Worm (Caenorhabditis elegans) whole organism, early embryonic: ENCODE data around the gene anoh-1.

Source experiments
- B0310.2 ChIP-seq: sonication (generic microtip); optimal IDR thresholded peaks from 2 replicates; lab custom pipeline; 2016; ENCODE audit warnings: mild to moderate bottlenecking, missing genetic modification characterization, missing compliant biosample characterization
- F13C5.2 ChIP-seq: sonication (generic microtip); optimal IDR thresholded peaks from 2 replicates; lab custom pipeline; 2017; ENCODE audit warnings: mild to moderate bottlenecking, missing genetic modification characterization, inconsistent platforms, missing compliant biosample characterization
- aly-1 ChIP-seq: sonication (generic microtip); optimal IDR thresholded peaks from 2 replicates; lab custom pipeline; 2016; ENCODE audit warnings: missing genetic modification characterization, missing compliant biosample characterization
- ama-1 ChIP-seq: fragments of 150-350 bp; optimal IDR thresholded peaks from 2 replicates; lab custom pipeline; 2014
- ceh-13 ChIP-seq: fragments of 200-800 bp; sonication (Bioruptor generic); optimal IDR thresholded peaks from 2 replicates; lab custom pipeline; 2018; ENCODE audit warnings: mild to moderate bottlenecking, missing genetic modification characterization, missing compliant biosample characterization
- ceh-36 ChIP-seq: sonication (generic microtip); optimal IDR thresholded peaks from 2 replicates; lab custom pipeline; 2016; ENCODE audit warnings: missing genetic modification characterization, inconsistent platforms, missing compliant biosample characterization
- ets-7 ChIP-seq: sonication (generic microtip); optimal IDR thresholded peaks from 2 replicates; lab custom pipeline; 2016; ENCODE audit warnings: missing genotype, missing genetic modification characterization, missing compliant biosample characterization
- flt-1 ChIP-seq: fragments of 200-800 bp; sonication (Bioruptor generic); IDR thresholded peaks from 2 replicates; pipeline ENCODE4 v1.3.6; 2022; ENCODE audit warnings: missing genetic modification characterization, missing compliant biosample characterization
- hmbx-1 ChIP-seq: sonication (generic microtip); optimal IDR thresholded peaks from 2 replicates; lab custom pipeline; 2016; ENCODE audit warnings: mild to moderate bottlenecking, missing genetic modification characterization, missing compliant biosample characterization
- hmg-4 ChIP-seq: fragments of 200-800 bp; sonication (Bioruptor generic); optimal IDR thresholded peaks from 2 replicates; lab custom pipeline; 2018; ENCODE audit warnings: mild to moderate bottlenecking, missing genetic modification characterization, missing compliant biosample characterization
- hnd-1 ChIP-seq: sonication (generic microtip); optimal IDR thresholded peaks from 2 replicates; lab custom pipeline; 2016; ENCODE audit warnings: missing genetic modification characterization, missing compliant biosample characterization
- pes-1 ChIP-seq: fragments of 200-800 bp; sonication (Bioruptor generic); IDR thresholded peaks from 2 replicates; pipeline ENCODE4 v1.3.6; 2022; ENCODE audit warnings: missing genetic modification reagents, missing genetic modification characterization, missing compliant biosample characterization
- scrt-1 ChIP-seq: fragments of 200-800 bp; sonication (Bioruptor generic); IDR thresholded peaks from 2 replicates; pipeline ENCODE4 v1.3.6; 2022; ENCODE audit warnings: missing genetic modification characterization, missing compliant biosample characterization
- sea-1 ChIP-seq: fragments of 200-800 bp; sonication (Bioruptor generic); conservative IDR thresholded peaks from 2 replicates; pipeline ENCODE4 v1.3.6; 2022; ENCODE audit warnings: missing genetic modification characterization, missing compliant biosample characterization
- tbx-11 ChIP-seq: fragments of 200-800 bp; sonication (Bioruptor generic); IDR thresholded peaks from 2 replicates; pipeline ENCODE4 v1.3.6; 2022; ENCODE audit warnings: missing genetic modification characterization, missing compliant biosample characterization
- tbx-37 ChIP-seq: fragments of 200-800 bp; sonication (Bioruptor generic); conservative IDR thresholded peaks from 2 replicates; pipeline ENCODE4 v1.3.6; 2022; ENCODE audit warnings: missing genetic modification reagents, missing genetic modification characterization, missing compliant biosample characterization
- tra-4 ChIP-seq: sonication (generic microtip); optimal IDR thresholded peaks from 2 replicates; lab custom pipeline; 2017; ENCODE audit warnings: missing genetic modification characterization, missing compliant biosample characterization

anoh-1 gene

ce11 chrIII:13256438-13256928 is 10.1 kb downstream of the anoh-1 start, which contains the start of gene F56A8.3:
Gene F56A8.3 (plus strand): TSS chrIII:13256878.
- TF ChIP-seq F13C5.2 (tag; lab: Kevin White, UChicago) (peak; percentile 39), hmg-4 (no peak), tra-4 (tag; lab: Kevin White, UChicago) (no peak)

DNA sequence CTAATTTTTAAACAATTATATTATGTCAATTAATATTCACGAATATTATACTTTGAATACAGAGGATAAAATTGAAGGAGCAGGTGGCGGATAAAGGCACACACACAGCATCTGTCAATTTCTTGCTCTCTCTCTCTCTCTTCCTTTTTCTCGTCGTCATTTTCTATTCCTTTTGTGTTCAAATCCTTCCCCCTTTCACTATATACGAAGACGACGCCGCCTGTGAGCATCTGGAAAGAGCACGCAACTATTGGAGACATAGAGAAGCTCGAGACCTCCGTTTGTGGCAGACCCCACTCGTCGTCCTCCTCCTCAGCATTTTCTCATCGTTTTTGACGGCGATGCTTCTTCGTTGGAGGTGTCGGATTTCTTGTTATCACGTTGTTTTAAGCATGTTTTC is 11.8 kb downstream of the anoh-1 start:
- no peak for TF ChIP-seq hmbx-1 (tag; lab: Kevin White, UChicago)
- TF ChIP-seq pes-1, result no peak
- no peak for TF ChIP-seq F13C5.2 (tag; lab: Kevin White, UChicago)
- TF ChIP-seq sea-1, result no peak
- no peak for TF ChIP-seq aly-1 (tag; lab: Kevin White, UChicago)
- TF ChIP-seq hmg-4, result peak; percentile 30
- no peak for TF ChIP-seq flt-1
- TF ChIP-seq scrt-1 (GFP tag; lab: Robert Waterston, UW), result no peak

- TF ChIP-seq hmbx-1 (tag; lab: Kevin White, UChicago), result no peak
- no peak for TF ChIP-seq flt-1
- TF ChIP-seq hmg-4, result no peak
- 0 out of 2 replicates have a peak, but pooled peaks have one; percentile 25 for TF ChIP-seq pes-1
- no peak for TF ChIP-seq sea-1
- TF ChIP-seq scrt-1 (GFP tag; lab: Robert Waterston, UW), result no peak
- no peak for TF ChIP-seq ets-7 (tag; lab: Kevin White, UChicago)
- TF ChIP-seq ceh-13 (GFP tag; lab: Kevin White, UChicago), result no peak
Observed at ce11 chrIII:13258752-13259151, 12.4 kb downstream of the anoh-1 start.

DNA sequence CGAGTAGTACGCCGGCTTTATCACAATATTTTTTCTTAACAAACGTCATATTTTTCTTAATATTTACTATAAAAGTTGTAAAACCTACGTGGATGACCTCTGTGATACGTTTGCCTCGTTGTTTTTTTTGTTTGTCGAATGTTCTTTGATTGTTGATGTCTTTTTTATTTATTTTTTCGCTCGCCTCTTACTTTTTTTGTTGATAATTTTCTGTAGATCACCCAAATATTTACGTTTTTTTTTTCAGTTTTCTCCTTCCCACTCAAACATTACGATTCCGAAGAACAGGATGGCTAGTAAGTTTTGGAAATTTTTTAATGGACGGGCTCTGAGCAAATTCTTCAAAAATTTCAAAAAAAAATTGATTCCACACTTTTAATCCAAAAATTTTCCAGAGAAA is 14.0 kb downstream of the anoh-1 start:
- no peak for TF ChIP-seq tra-4 (tag; lab: Kevin White, UChicago)
- TF ChIP-seq hmbx-1 (tag; lab: Kevin White, UChicago), result no peak
- no peak for TF ChIP-seq ama-1 (lab: Kevin White, UChicago)
- TF ChIP-seq hnd-1 (tag; lab: Kevin White, UChicago), result no peak
- no peak for TF ChIP-seq flt-1
- TF ChIP-seq F13C5.2 (tag; lab: Kevin White, UChicago), result no peak
- no peak for TF ChIP-seq ets-7 (tag; lab: Kevin White, UChicago)
- TF ChIP-seq sea-1, result no peak
- no peak for TF ChIP-seq pes-1
- no peak for TF ChIP-seq B0310.2 (tag; lab: Kevin White, UChicago)
- no peak for TF ChIP-seq aly-1 (tag; lab: Kevin White, UChicago)
- no peak for TF ChIP-seq ceh-13 (GFP tag; lab: Kevin White, UChicago)
- TF ChIP-seq ceh-36 (tag; lab: Kevin White, UChicago), result no peak
- no peak for TF ChIP-seq tbx-11 (GFP tag; lab: Robert Waterston, UW)

ce11 chrIII:13262987-13263386 is 16.6 kb downstream of the anoh-1 start, which contains the start of gene F56A8.4:
Gene F56A8.4 (plus strand): TSS chrIII:13263287.
- TF ChIP-seq hmg-4 (no peak), B0310.2 (tag; lab: Kevin White, UChicago) (no peak), sea-1 (no peak), tbx-37 (GFP tag; lab: Robert Waterston, UW) (no peak), tbx-11 (GFP tag; lab: Robert Waterston, UW) (no peak), ceh-36 (tag; lab: Kevin White, UChicago) (no peak), tra-4 (tag; lab: Kevin White, UChicago) (no peak), pes-1 (no peak), ceh-13 (GFP tag; lab: Kevin White, UChicago) (no peak), scrt-1 (GFP tag; lab: Robert Waterston, UW) (no peak), aly-1 (tag; lab: Kevin White, UChicago) (no peak), ama-1 (lab: Kevin White, UChicago) (no peak), hmbx-1 (tag; lab: Kevin White, UChicago) (no peak), hnd-1 (tag; lab: Kevin White, UChicago) (no peak), flt-1 (no peak), F13C5.2 (tag; lab: Kevin White, UChicago) (no peak), ets-7 (tag; lab: Kevin White, UChicago) (no peak)

DNA sequence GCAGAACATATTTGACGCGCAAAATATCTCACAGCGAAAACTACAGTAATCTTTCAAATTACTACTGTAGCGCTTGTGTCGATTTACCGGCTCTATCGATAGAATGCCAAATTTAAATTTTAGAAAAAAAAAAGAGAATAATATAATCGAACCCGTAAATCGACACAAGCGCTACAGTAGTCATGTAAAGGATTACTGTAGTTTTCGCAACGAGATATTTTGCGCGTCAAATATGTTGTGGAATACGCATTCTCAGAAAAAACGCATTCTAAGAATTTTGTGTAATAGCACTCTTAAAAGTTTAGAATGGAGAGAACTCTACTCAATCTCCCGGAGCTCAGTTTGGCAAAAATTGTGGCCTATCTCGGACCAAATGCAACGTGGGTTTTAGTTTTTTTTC is 19.2 kb downstream of the anoh-1 start, which contains the start of gene F56A8.5:
Gene F56A8.5 (plus strand): TSS at position 301 of the 400 bp plus-strand sequence.
- TF ChIP-seq tbx-11 (GFP tag; lab: Robert Waterston, UW) (no peak), scrt-1 (GFP tag; lab: Robert Waterston, UW) (no peak), F13C5.2 (tag; lab: Kevin White, UChicago) (no peak), tra-4 (tag; lab: Kevin White, UChicago) (no peak), aly-1 (tag; lab: Kevin White, UChicago) (no peak), pes-1 (no peak), ets-7 (tag; lab: Kevin White, UChicago) (no peak), hmbx-1 (tag; lab: Kevin White, UChicago) (no peak), hmg-4 (no peak), flt-1 (no peak), B0310.2 (tag; lab: Kevin White, UChicago) (no peak)

DNA sequence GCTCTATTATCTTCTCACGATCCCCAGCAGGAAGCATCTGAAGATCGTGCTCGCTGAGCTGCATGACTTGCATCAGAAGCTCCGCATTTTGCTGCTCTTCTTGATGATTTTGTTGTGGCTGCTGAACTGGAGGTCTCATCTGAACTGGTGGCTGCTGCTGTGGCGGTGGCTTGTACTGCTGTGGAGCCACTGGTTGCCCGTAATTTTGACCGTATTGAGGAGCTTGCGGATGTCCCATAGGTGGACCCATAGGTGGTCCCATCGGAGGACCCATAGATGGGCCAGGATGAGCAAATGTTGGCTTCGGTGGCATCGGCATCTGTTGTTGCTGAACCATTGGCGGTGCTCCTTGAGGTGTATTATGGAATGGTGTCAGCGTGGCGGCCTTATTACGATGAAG is 20.7 kb downstream of the anoh-1 start:
- TF ChIP-seq aly-1 (tag; lab: Kevin White, UChicago) (no peak), hnd-1 (tag; lab: Kevin White, UChicago) (no peak), flt-1 (no peak), hmg-4 (no peak), tra-4 (tag; lab: Kevin White, UChicago) (no peak), ets-7 (tag; lab: Kevin White, UChicago) (no peak), sea-1 (no peak), ceh-13 (GFP tag; lab: Kevin White, UChicago) (no peak), hmbx-1 (tag; lab: Kevin White, UChicago) (no peak), pes-1 (no peak), ceh-36 (tag; lab: Kevin White, UChicago) (no peak), scrt-1 (GFP tag; lab: Robert Waterston, UW) (no peak), F13C5.2 (tag; lab: Kevin White, UChicago) (no peak), ama-1 (lab: Kevin White, UChicago) (no peak), tbx-11 (GFP tag; lab: Robert Waterston, UW) (no peak), B0310.2 (tag; lab: Kevin White, UChicago) (no peak), tbx-37 (GFP tag; lab: Robert Waterston, UW) (no peak)
